Worm (Caenorhabditis elegans) whole organism, L4/young adult: Measurements from ENCODE around the gene cpna-2.

Source experiments
- W03F9.2 ChIP-seq: fragments of 150-350 bp; optimal IDR thresholded peaks from 2 replicates; lab custom pipeline; 2014; ENCODE audit warnings: missing biosample characterization, missing genetic modification characterization
- dao-5 ChIP-seq: sonication (generic microtip); optimal IDR thresholded peaks from 2 replicates; lab custom pipeline; 2016; ENCODE audit warnings: missing genotype, missing genetic modification characterization, moderate library complexity, missing compliant biosample characterization
- him-1 ChIP-seq: sonication (generic microtip); optimal IDR thresholded peaks from 2 replicates; lab custom pipeline; 2016; ENCODE audit warnings: missing genotype, missing genetic modification reagents, missing genetic modification characterization, missing compliant biosample characterization

DNA sequence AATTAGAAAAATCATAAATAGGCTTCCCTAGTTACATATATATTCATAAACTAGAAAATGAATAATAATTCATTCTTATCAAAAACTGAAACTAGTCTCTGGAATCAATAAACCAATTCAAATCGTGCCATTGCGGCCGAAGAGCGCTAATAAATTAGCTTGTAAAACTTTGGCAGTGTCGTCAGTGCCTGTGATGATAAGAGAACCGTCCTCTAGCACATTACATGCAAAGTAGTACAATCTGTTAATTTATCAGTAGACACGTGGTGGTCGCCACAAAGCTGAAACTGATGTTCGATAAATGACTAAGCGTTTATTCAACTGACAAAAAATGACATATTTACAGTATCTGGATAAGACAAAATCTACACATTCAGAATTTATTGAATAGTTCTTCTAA lies 29.1 kb upstream of the cpna-2 start:
- TF ChIP-seq him-1 (tag; lab: Kevin White, UChicago) (no peak), dao-5 (tag; lab: Kevin White, UChicago) (no peak), W03F9.2 (no peak)
